Worm (Caenorhabditis elegans) whole organism, young adult: ENCODE results near the gene clc-19.

Source experiments
- B0035.1 ChIP-seq: sonication (generic microtip); optimal IDR thresholded peaks from 2 replicates; lab custom pipeline; 2016; ENCODE audit warnings: missing genetic modification characterization, mild to moderate bottlenecking, missing compliant biosample characterization, missing genotype, missing genetic modification reagents
- B0261.1 ChIP-seq: sonication (generic microtip); optimal IDR thresholded peaks from 2 replicates; lab custom pipeline; 2016; ENCODE audit warnings: mild to moderate bottlenecking, missing genetic modification characterization, moderate library complexity, missing compliant biosample characterization
- B0336.3 ChIP-seq: fragments of 200-800 bp; sonication (Bioruptor generic); IDR thresholded peaks from 2 replicates; pipeline ENCODE4 v1.3.6; 2022; ENCODE audit warnings: missing genetic modification characterization, missing compliant biosample characterization
- C06A6.2 ChIP-seq: fragments of 200-800 bp; sonication (Bioruptor generic); conservative IDR thresholded peaks from 2 replicates; pipeline ENCODE4 v1.3.6; 2022; ENCODE audit warnings: missing genetic modification characterization, missing compliant biosample characterization
- C17E4.6 ChIP-seq: fragments of 200-800 bp; sonication (Bioruptor generic); IDR thresholded peaks from 2 replicates; pipeline ENCODE4 v1.3.6; 2022; ENCODE audit warnings: missing genetic modification reagents, missing genetic modification characterization, missing compliant biosample characterization
- F23B12.7 ChIP-seq: sonication (generic microtip); optimal IDR thresholded peaks from 2 replicates; lab custom pipeline; 2017; ENCODE audit warnings: missing genetic modification characterization, mild to moderate bottlenecking, missing compliant biosample characterization, antibody characterized with exemption, moderate library complexity; ENCODE audit not compliant: insufficient read depth
- F33H1.4 ChIP-seq: fragments of 200-800 bp; sonication (Bioruptor generic); IDR thresholded peaks from 2 replicates; pipeline ENCODE4 v1.3.6; 2022; ENCODE audit warnings: missing genetic modification reagents, missing genetic modification characterization, missing compliant biosample characterization
- F52B5.7 ChIP-seq: sonication (generic microtip); optimal IDR thresholded peaks from 2 replicates; lab custom pipeline; 2016; ENCODE audit warnings: mild to moderate bottlenecking, missing genetic modification characterization, missing compliant biosample characterization
- T07F8.4 ChIP-seq: sonication (generic microtip); optimal IDR thresholded peaks from 2 replicates; lab custom pipeline; 2016; ENCODE audit warnings: mild to moderate bottlenecking, missing genetic modification characterization, moderate library complexity, missing compliant biosample characterization
- Y53G8AR.9 ChIP-seq: fragments of 200-800 bp; sonication (Bioruptor generic); conservative IDR thresholded peaks from 2 replicates; pipeline ENCODE4 v1.3.6; 2022; ENCODE audit warnings: missing genetic modification reagents, missing genetic modification characterization, missing compliant biosample characterization
- Y56A3A.18 ChIP-seq: fragments of 200-800 bp; sonication (Bioruptor generic); IDR thresholded peaks from 2 replicates; pipeline ENCODE4 v1.3.6; 2022; ENCODE audit warnings: missing genetic modification reagents, missing genetic modification characterization, missing compliant biosample characterization
- Y79H2A.3 ChIP-seq: fragments of 200-800 bp; sonication (Bioruptor generic); conservative IDR thresholded peaks from 2 replicates; pipeline ENCODE4 v1.3.6; 2022; ENCODE audit warnings: missing genetic modification reagents, missing genetic modification characterization, missing compliant biosample characterization
- Y95B8A.8 ChIP-seq: fragments of 200-800 bp; sonication (Bioruptor generic); IDR thresholded peaks from 2 replicates; pipeline ENCODE4 v1.3.6; 2022; ENCODE audit warnings: missing genetic modification reagents, missing genetic modification characterization, missing compliant biosample characterization
- akir-1 ChIP-seq: fragments of 200-800 bp; sonication (Bioruptor generic); optimal IDR thresholded peaks from 2 replicates; lab custom pipeline; 2018; ENCODE audit warnings: mild to moderate bottlenecking, missing genetic modification characterization, moderate library complexity, missing compliant biosample characterization
- aptf-2 ChIP-seq: fragments of 200-800 bp; sonication (Bioruptor generic); conservative IDR thresholded peaks from 2 replicates; pipeline ENCODE4 v1.3.6; 2022; ENCODE audit warnings: missing genetic modification reagents, missing genetic modification characterization, missing compliant biosample characterization
- aptf-3 ChIP-seq: fragments of 200-800 bp; sonication (Bioruptor generic); IDR thresholded peaks from 2 replicates; pipeline ENCODE4 v1.3.6; 2022; ENCODE audit warnings: missing genetic modification characterization, missing compliant biosample characterization
- athp-1 ChIP-seq: sonication (generic microtip); optimal IDR thresholded peaks from 2 replicates; lab custom pipeline; 2017; ENCODE audit warnings: mild to moderate bottlenecking, missing genetic modification characterization, missing compliant biosample characterization
- attf-3 ChIP-seq: fragments of 200-800 bp; sonication (Bioruptor generic); conservative IDR thresholded peaks from 2 replicates; pipeline ENCODE4 v1.3.6; 2022; ENCODE audit warnings: missing genetic modification reagents, missing genetic modification characterization, missing compliant biosample characterization
- bed-1 ChIP-seq: fragments of 200-800 bp; sonication (Bioruptor generic); IDR thresholded peaks from 2 replicates; pipeline ENCODE4 v1.3.6; 2022; ENCODE audit warnings: missing genetic modification reagents, missing genetic modification characterization, missing compliant biosample characterization
- ccch-3 ChIP-seq: fragments of 200-800 bp; sonication (Bioruptor generic); optimal IDR thresholded peaks from 2 replicates; lab custom pipeline; 2018; ENCODE audit warnings: mild to moderate bottlenecking, missing genetic modification characterization, missing compliant biosample characterization
- ceh-100 ChIP-seq: fragments of 200-800 bp; sonication (Bioruptor generic); IDR thresholded peaks from 2 replicates; pipeline ENCODE4 v1.3.6; 2022; ENCODE audit warnings: missing genetic modification reagents, missing genetic modification characterization, missing compliant biosample characterization
- dpl-1 ChIP-seq: fragments of 150-350 bp; optimal IDR thresholded peaks from 2 replicates; lab custom pipeline; 2014; ENCODE audit warnings: missing biosample characterization, missing genetic modification reagents, missing genetic modification characterization
- efl-1 ChIP-seq: fragments of 150-350 bp; optimal IDR thresholded peaks from 2 replicates; lab custom pipeline; 2014; ENCODE audit warnings: missing biosample characterization, missing genetic modification reagents, missing genetic modification characterization
- egrh-3 ChIP-seq: fragments of 200-800 bp; sonication (Bioruptor generic); IDR thresholded peaks from 2 replicates; pipeline ENCODE4 v1.3.6; 2022; ENCODE audit warnings: missing genetic modification reagents, missing genetic modification characterization, missing compliant biosample characterization
- ekl-4 ChIP-seq: fragments of 200-800 bp; sonication (Bioruptor generic); IDR thresholded peaks from 2 replicates; pipeline ENCODE4 v1.3.6; 2022; ENCODE audit warnings: missing genetic modification reagents, missing genetic modification characterization, missing compliant biosample characterization
- fkh-3 ChIP-seq: sonication (generic microtip); optimal IDR thresholded peaks from 2 replicates; lab custom pipeline; 2016; ENCODE audit warnings: mild to moderate bottlenecking, missing genetic modification characterization, missing compliant biosample characterization
- hmg-20 ChIP-seq: fragments of 200-800 bp; sonication (Bioruptor generic); IDR thresholded peaks from 2 replicates; pipeline ENCODE4 v1.3.6; 2022; ENCODE audit warnings: missing genetic modification reagents, missing genetic modification characterization, missing compliant biosample characterization
- hrde-1 ChIP-seq: sonication (generic microtip); optimal IDR thresholded peaks from 2 replicates; lab custom pipeline; 2016; ENCODE audit warnings: missing genetic modification characterization, mild to moderate bottlenecking, missing compliant biosample characterization, moderate library complexity, missing genotype, missing genetic modification reagents, borderline replicate concordance
- hsf-1 ChIP-seq: fragments of 200-800 bp; sonication (Bioruptor generic); IDR thresholded peaks from 2 replicates; pipeline ENCODE4 v1.3.6; 2022; ENCODE audit warnings: missing genetic modification reagents, missing genetic modification characterization, missing compliant biosample characterization
- lsy-27 ChIP-seq: sonication (generic microtip); optimal IDR thresholded peaks from 2 replicates; lab custom pipeline; 2017; ENCODE audit warnings: missing genetic modification characterization, mild to moderate bottlenecking, missing compliant biosample characterization, antibody characterized with exemption, missing genotype, borderline replicate concordance; ENCODE audit not compliant: insufficient read depth
- madf-3 ChIP-seq: fragments of 200-800 bp; sonication (Bioruptor generic); IDR thresholded peaks from 2 replicates; pipeline ENCODE4 v1.3.6; 2022; ENCODE audit warnings: missing genetic modification reagents, missing genetic modification characterization, missing compliant biosample characterization
- mxl-1 ChIP-seq: sonication (generic microtip); optimal IDR thresholded peaks from 2 replicates; lab custom pipeline; 2016; ENCODE audit warnings: missing genetic modification characterization, missing compliant biosample characterization
- nfya-2 ChIP-seq: fragments of 200-800 bp; sonication (Bioruptor generic); IDR thresholded peaks from 2 replicates; pipeline ENCODE4 v1.3.6; 2022; ENCODE audit warnings: missing genetic modification reagents, missing genetic modification characterization, missing compliant biosample characterization
- nhr-120 ChIP-seq: fragments of 200-800 bp; sonication (Bioruptor generic); IDR thresholded peaks from 2 replicates; pipeline ENCODE4 v1.3.6; 2022; ENCODE audit warnings: missing genetic modification characterization, missing compliant biosample characterization
- nhr-80 ChIP-seq: sonication (generic microtip); optimal IDR thresholded peaks from 2 replicates; lab custom pipeline; 2016; ENCODE audit warnings: missing genetic modification characterization, missing compliant biosample characterization
- pha-4 ChIP-seq: fragments of 150-350 bp; sonication (generic microtip); optimal IDR thresholded peaks from 2 replicates; lab custom pipeline; 2014; ENCODE audit warnings: missing biosample characterization, missing genetic modification reagents, missing genetic modification characterization
- rec-8 ChIP-seq, 2 experiments: sonication (generic microtip); optimal IDR thresholded peaks; 2 replicates each; lab custom pipeline; 2016; ENCODE audit warnings: mild to moderate bottlenecking in 2 of 2, missing genetic modification characterization in 2 of 2, missing genetic modification reagents in 2 of 2, missing genotype in 2 of 2, missing biosample characterization in 1 of 2, missing compliant biosample characterization in 1 of 2, moderate library complexity in 1 of 2
- rpc-1 ChIP-seq, 2 experiments: fragments of 150-350 bp in 1 of 2; sonication (generic microtip) in 1 of 2; optimal IDR thresholded peaks; 2 replicates each; lab custom pipeline; 2014 to 2018; ENCODE audit warnings: missing biosample characterization in 1 of 2, missing genetic modification characterization in 1 of 2, missing genetic modification reagents in 1 of 2, missing genotype in 1 of 2
- sdz-38 ChIP-seq: sonication (generic microtip); optimal IDR thresholded peaks from 2 replicates; lab custom pipeline; 2016; ENCODE audit warnings: missing genotype, missing genetic modification characterization, missing compliant biosample characterization
- snpc-1.1 ChIP-seq: sonication (generic microtip); optimal IDR thresholded peaks from 2 replicates; lab custom pipeline; 2017; ENCODE audit warnings: missing genetic modification characterization, mild to moderate bottlenecking, missing compliant biosample characterization, antibody characterized with exemption, moderate library complexity, missing genotype, missing genetic modification reagents; ENCODE audit not compliant: insufficient read depth
- unc-62 ChIP-seq: fragments of 150-350 bp; optimal IDR thresholded peaks from 2 replicates; lab custom pipeline; 2014; ENCODE audit warnings: missing biosample characterization, missing genetic modification reagents, missing genetic modification characterization
- xnd-1 ChIP-seq: sonication (generic microtip); optimal IDR thresholded peaks from 2 replicates; lab custom pipeline; 2016; ENCODE audit warnings: missing genotype, missing genetic modification reagents, missing genetic modification characterization, missing compliant biosample characterization
- ztf-18 ChIP-seq: sonication (generic microtip); optimal IDR thresholded peaks from 2 replicates; lab custom pipeline; 2016; ENCODE audit warnings: missing genotype, mild to moderate bottlenecking, missing genetic modification characterization, missing compliant biosample characterization
- ztf-22 ChIP-seq: fragments of 200-800 bp; sonication (Bioruptor generic); optimal IDR thresholded peaks from 2 replicates; lab custom pipeline; 2018; ENCODE audit warnings: mild to moderate bottlenecking, missing genetic modification characterization, moderate library complexity, missing compliant biosample characterization
- ztf-25 ChIP-seq: fragments of 200-800 bp; sonication (Bioruptor generic); IDR thresholded peaks from 2 replicates; pipeline ENCODE4 v1.3.6; 2022; ENCODE audit warnings: missing genetic modification reagents, missing genetic modification characterization, missing compliant biosample characterization
- ztf-28 ChIP-seq: fragments of 200-800 bp; sonication (Bioruptor generic); IDR thresholded peaks from 2 replicates; pipeline ENCODE4 v1.3.6; 2022; ENCODE audit warnings: missing genetic modification reagents, missing genetic modification characterization, missing compliant biosample characterization
- ztf-6 ChIP-seq: fragments of 200-800 bp; sonication (Bioruptor generic); IDR thresholded peaks from 2 replicates; pipeline ENCODE4 v1.3.6; 2022; ENCODE audit warnings: missing genetic modification reagents, missing genetic modification characterization, missing compliant biosample characterization

clc-19 gene

DNA sequence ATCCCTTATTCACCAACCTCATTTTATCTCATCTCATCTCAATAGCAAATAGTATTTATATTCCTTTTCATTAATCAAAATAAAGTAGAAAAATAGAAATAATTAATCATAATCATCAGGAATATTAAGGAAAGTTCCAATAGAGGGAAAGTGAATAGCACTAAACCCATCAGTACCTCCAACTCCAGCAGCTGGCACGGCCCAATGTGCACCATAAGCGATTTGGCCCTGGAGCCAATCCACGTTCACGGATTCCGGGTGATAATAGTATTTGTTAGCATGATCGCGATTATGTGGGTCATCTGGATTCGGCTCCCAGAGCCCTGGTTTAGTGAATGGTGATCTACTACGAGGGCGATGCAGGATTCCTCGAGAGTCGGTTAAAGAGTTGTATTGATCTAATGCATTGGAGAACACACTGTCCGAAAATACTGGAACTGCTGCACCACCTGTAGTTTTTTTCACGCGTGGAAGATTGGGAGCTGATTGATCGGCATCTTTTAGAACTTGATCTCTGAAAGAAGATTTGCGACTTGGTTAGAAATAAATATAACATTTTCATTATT lies 37.6 kb downstream of the clc-19 start (continued):
- TF ChIP-seq F52B5.7 (tag; lab: Kevin White, UChicago) (peak; percentile 99), nhr-80 (tag; lab: Kevin White, UChicago) (peak; percentile 31), athp-1 (tag; lab: Kevin White, UChicago) (peak; percentile 99), Y53G8AR.9 (peak; percentile 99), hrde-1 (tag; lab: Kevin White, UChicago) (no peak), unc-62 (GFP tag; lab: Kevin White, UChicago) (no peak), B0336.3 (GFP tag; lab: Robert Waterston, UW) (peak; percentile 99), nfya-2 (peak; percentile 93; the same call in 1 of the 2 replicates), nhr-120 (GFP tag; lab: Robert Waterston, UW) (peak; percentile 92; the same call in 1 of the 2 replicates), akir-1 (GFP tag; lab: Kevin White, UChicago) (peak; percentile 42), ztf-22 (peak; percentile 92), sdz-38 (no peak), ekl-4 (GFP tag; lab: Robert Waterston, UW) (peak; percentile 93), ztf-18 (tag; lab: Kevin White, UChicago) (no peak), F33H1.4 (peak; percentile 56), bed-1 (GFP tag; lab: Robert Waterston, UW) (peak; percentile 74; the same call in 1 of the 2 replicates), ztf-28 (GFP tag; lab: Robert Waterston, UW) (no peak), B0035.1 (tag; lab: Kevin White, UChicago) (peak; percentile 87), snpc-1.1 (tag; lab: Kevin White, UChicago) (no peak), C17E4.6 (GFP tag; lab: Robert Waterston, UW) (peak; percentile 93), ccch-3 (GFP tag; lab: Kevin White, UChicago) (no peak), B0261.1 (tag; lab: Kevin White, UChicago) (peak; percentile 44), efl-1 (GFP tag; lab: Kevin White, UChicago) (no peak), hmg-20 (GFP tag; lab: Robert Waterston, UW) (peak; percentile 75), aptf-2 (GFP tag; lab: Robert Waterston, UW) (peak; percentile 74), mxl-1 (no peak), F23B12.7 (tag; lab: Kevin White, UChicago) (no peak), rpc-1 (optimal IDR thresholded peaks at IDR 0.05; lab: Kevin White, UChicago) (no peak), rpc-1 (tag; optimal IDR thresholded peaks at IDR 0.05; lab: Kevin White, UChicago) (no peak), egrh-3 (GFP tag; lab: Robert Waterston, UW) (peak; percentile 34; the same call in 1 of the 2 replicates), ztf-25 (GFP tag; lab: Robert Waterston, UW) (peak; percentile 92), madf-3 (peak; percentile 94), fkh-3 (tag; lab: Kevin White, UChicago) (peak; percentile 99), pha-4 (tag; lab: Kevin White, UChicago) (peak; percentile 62), Y56A3A.18 (peak; percentile 98), xnd-1 (tag; lab: Kevin White, UChicago) (no peak), lsy-27 (tag; lab: Kevin White, UChicago) (no peak), T07F8.4 (tag; lab: Kevin White, UChicago) (no peak), dpl-1 (GFP tag; lab: Kevin White, UChicago) (no peak), ztf-6 (peak; percentile 43; the same call in 1 of the 2 replicates), rec-8 (tag; optimal IDR thresholded peaks at IDR 0.05; lab: Kevin White, UChicago) (no peak), Y79H2A.3 (GFP tag; lab: Robert Waterston, UW) (peak; percentile 90), ceh-100 (GFP tag; lab: Robert Waterston, UW) (peak; percentile 81), aptf-3 (GFP tag; lab: Robert Waterston, UW) (peak; percentile 96), attf-3 (GFP tag; lab: Robert Waterston, UW) (peak; percentile 69), Y95B8A.8 (GFP tag; lab: Robert Waterston, UW) (peak; percentile 91), hsf-1 (GFP tag; lab: Robert Waterston, UW) (peak; percentile 82; the same call in 1 of the 2 replicates), C06A6.2 (GFP tag; lab: Robert Waterston, UW) (peak; percentile 90)
